Fruit fly (Drosophila melanogaster): ENCODE measurements around the gene CG31523.

CG31523 gene

DNA sequence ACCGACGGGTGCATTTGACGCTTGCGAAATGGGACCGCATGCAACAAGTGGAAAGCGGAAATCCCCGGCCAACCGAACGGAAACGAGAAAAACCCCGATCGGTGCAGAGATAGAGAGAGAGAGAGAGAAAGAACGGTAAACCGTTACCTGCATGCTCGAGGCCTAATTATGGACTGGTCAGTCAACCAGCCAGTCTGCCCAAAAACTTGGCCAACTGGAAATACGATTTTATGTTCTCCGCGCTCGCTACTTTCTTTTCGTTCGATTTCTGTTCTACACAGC lies 6.4 kb downstream of the CG31523 start:
- TF ChIP-seq Adf1 (GFP tag; IDR thresholded peaks at IDR 0.05) (no peak), CG13123 (GFP tag; optimal IDR thresholded peaks at IDR 0.05) (no peak), Elba2 (GFP tag; optimal IDR thresholded peaks at IDR 0.05) (peak; percentile 15), CG12104 (GFP tag; optimal IDR thresholded peaks at IDR 0.05) (no peak), CG15479 (GFP tag; optimal IDR thresholded peaks at IDR 0.05) (peak; percentile 84), chinmo (GFP tag; IDR thresholded peaks at IDR 0.05; ENCODE audit: partially characterized antibody) (0 out of 4 replicates have a peak, but pooled peaks have one; percentile 8), zen (tag; optimal IDR thresholded peaks at IDR 0.05) (peak; percentile 83), gcm2 (GFP tag; optimal IDR thresholded peaks at IDR 0.05) (no peak), sna (GFP tag; IDR thresholded peaks at IDR 0.05; ENCODE audit: partially characterized antibody) (0 out of 2 replicates have a peak, but pooled peaks have one; percentile 13), HLH3B (GFP tag; IDR thresholded peaks at IDR 0.05) (peak; percentile 22; the same call in 1 of the 2 replicates), grn (GFP tag; optimal IDR thresholded peaks at IDR 0.05) (peak; percentile 14), kni (GFP tag; optimal IDR thresholded peaks at IDR 0.05) (peak; percentile 73), CG5180 (GFP tag; optimal IDR thresholded peaks at IDR 0.05) (peak; percentile 18), pros (GFP tag; optimal IDR thresholded peaks at IDR 0.05) (peak; percentile 7), tll (GFP tag; optimal IDR thresholded peaks at IDR 0.05) (peak in 1 of 2 experiments; percentile 63), Ets65A (GFP tag) (peak; percentile 69)

DNA sequence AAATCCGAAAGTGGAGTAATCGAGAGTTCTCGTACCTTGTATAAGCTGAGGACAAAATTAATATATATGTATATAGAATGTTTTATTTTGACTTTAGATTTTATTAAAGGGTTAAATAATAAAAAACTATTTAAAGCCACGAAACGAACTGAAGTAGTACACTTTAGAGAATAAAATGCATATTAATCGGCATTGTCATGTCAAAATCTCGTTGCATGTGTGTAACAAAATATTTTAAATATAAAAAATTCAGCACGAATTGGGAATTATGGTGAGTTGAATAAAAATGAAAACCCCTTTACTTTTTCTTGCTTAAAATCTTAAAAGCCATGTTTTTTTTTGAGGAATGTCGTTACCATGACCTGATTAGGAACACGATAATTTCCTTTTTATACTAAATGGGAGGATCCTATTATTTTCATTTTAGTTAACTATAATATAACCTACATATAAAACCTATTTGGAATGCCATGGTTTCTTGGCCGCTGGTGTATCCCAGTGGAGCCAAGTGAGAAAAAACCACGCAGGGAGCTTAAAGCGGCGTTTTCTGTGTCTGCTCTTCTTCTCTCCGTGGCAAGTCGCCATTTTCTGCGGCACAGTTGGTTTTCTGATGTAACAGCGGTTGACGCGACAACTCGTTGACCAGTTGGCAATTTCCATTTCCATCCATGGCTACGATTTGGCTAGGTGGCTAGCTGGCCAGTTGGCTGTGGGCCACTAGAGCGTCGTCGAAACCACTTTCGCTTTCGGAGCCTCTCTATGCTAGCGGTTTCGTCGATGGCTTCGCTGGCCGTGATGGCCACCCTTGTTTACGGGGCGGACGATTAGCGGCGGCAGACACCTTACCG lies 6.9 kb downstream of the CG31523 start:
- TF ChIP-seq ash1 (GFP tag; optimal IDR thresholded peaks at IDR 0.05) (no peak), sc (optimal IDR thresholded peaks at IDR 0.05) (no peak), sc (GFP tag; optimal IDR thresholded peaks at IDR 0.05) (no peak), kah (GFP tag; optimal IDR thresholded peaks at IDR 0.05) (no peak), CG11504 (tag; optimal IDR thresholded peaks at IDR 0.05) (peak; percentile 1), zen2 (GFP tag; IDR thresholded peaks at IDR 0.05; ENCODE audit: partially characterized antibody) (0 out of 3 replicates have a peak, but pooled peaks have one; percentile 16), HmgZ (tag; optimal IDR thresholded peaks at IDR 0.05) (no peak), CG17912 (GFP tag; optimal IDR thresholded peaks at IDR 0.05) (no peak), MBD-R2 (GFP tag; IDR thresholded peaks at IDR 0.05) (no peak), CG14050 (GFP tag; IDR thresholded peaks at IDR 0.05) (no peak), sim (GFP tag; IDR thresholded peaks at IDR 0.05) (no peak), CG1832 (GFP tag; optimal IDR thresholded peaks at IDR 0.05) (no peak), ems (GFP tag; optimal IDR thresholded peaks at IDR 0.05) (no peak), CG4617 (GFP tag; optimal IDR thresholded peaks at IDR 0.05; ENCODE audit: borderline replicate concordance) (no peak), CG3163 (GFP tag; optimal IDR thresholded peaks at IDR 0.05) (no peak), CG11696 (GFP tag; IDR thresholded peaks at IDR 0.05) (peak; percentile 41; the same call in 1 of the 2 replicates), sens (GFP tag) (peak; percentile 26), CG12219 (GFP tag; optimal IDR thresholded peaks at IDR 0.05) (no peak), so (GFP tag; IDR thresholded peaks at IDR 0.05) (no peak), cwo (GFP tag; optimal IDR thresholded peaks at IDR 0.05) (no peak), CG12155 (GFP tag; optimal IDR thresholded peaks at IDR 0.05) (no peak), CG10366 (GFP tag; IDR thresholded peaks at IDR 0.05) (no peak), CG11723 (GFP tag; optimal IDR thresholded peaks at IDR 0.05) (no peak), ci (GFP tag; IDR thresholded peaks at IDR 0.05) (0 out of 3 replicates have a peak, but pooled peaks have one; percentile 9), Dip3 (GFP tag; optimal IDR thresholded peaks at IDR 0.05) (no peak), CG30403 (GFP tag; optimal IDR thresholded peaks at IDR 0.05) (no peak), sisA (GFP tag; IDR thresholded peaks at IDR 0.05) (no peak), MTF-1 (GFP tag; optimal IDR thresholded peaks at IDR 0.05; ENCODE audit: borderline replicate concordance) (no peak), CG4282 (GFP tag; optimal IDR thresholded peaks at IDR 0.05) (no peak), HLH4C (GFP tag; IDR thresholded peaks at IDR 0.05; ENCODE audit: partially characterized antibody) (no peak), CG2712 (tag; optimal IDR thresholded peaks at IDR 0.05) (no peak), Rfx (GFP tag; IDR thresholded peaks at IDR 0.05) (peak; percentile 24; the same call in 1 of the 2 replicates), inv (GFP tag; IDR thresholded peaks at IDR 0.05; ENCODE audit: partially characterized antibody) (no peak)
